Worm (Caenorhabditis elegans): ENCODE results near the gene nmy-1.

- TF ChIP-seq him-1 (tag; optimal IDR thresholded peaks at IDR 0.05): no peak
- TF ChIP-seq W03F9.2 (tag; optimal IDR thresholded peaks at IDR 0.05): no peak
Observed at ce11 chrX:2939526-2939925, 30.2 kb downstream of the nmy-1 start.
